Worm (Caenorhabditis elegans) whole organism, young adult: Measurements from ENCODE around the gene Y51B9A.5.

Experiments
- B0035.1 ChIP-seq: sonication (generic microtip); optimal IDR thresholded peaks from 2 replicates; lab custom pipeline; 2016; ENCODE audit warnings: missing genetic modification characterization, mild to moderate bottlenecking, missing compliant biosample characterization, missing genotype, missing genetic modification reagents
- B0261.1 ChIP-seq: sonication (generic microtip); optimal IDR thresholded peaks from 2 replicates; lab custom pipeline; 2016; ENCODE audit warnings: mild to moderate bottlenecking, missing genetic modification characterization, moderate library complexity, missing compliant biosample characterization
- B0336.3 ChIP-seq: fragments of 200-800 bp; sonication (Bioruptor generic); IDR thresholded peaks from 2 replicates; pipeline ENCODE4 v1.3.6; 2022; ENCODE audit warnings: missing genetic modification characterization, missing compliant biosample characterization
- F10E7.11 ChIP-seq: sonication (generic microtip); optimal IDR thresholded peaks from 2 replicates; lab custom pipeline; 2017; ENCODE audit warnings: mild to moderate bottlenecking, missing genetic modification characterization, moderate library complexity, missing compliant biosample characterization
- F33H1.4 ChIP-seq: fragments of 200-800 bp; sonication (Bioruptor generic); IDR thresholded peaks from 2 replicates; pipeline ENCODE4 v1.3.6; 2022; ENCODE audit warnings: missing genetic modification reagents, missing genetic modification characterization, missing compliant biosample characterization
- F52B5.7 ChIP-seq: sonication (generic microtip); optimal IDR thresholded peaks from 2 replicates; lab custom pipeline; 2016; ENCODE audit warnings: mild to moderate bottlenecking, missing genetic modification characterization, missing compliant biosample characterization
- K11D2.4 ChIP-seq: fragments of 200-800 bp; sonication (Bioruptor generic); IDR thresholded peaks from 2 replicates; pipeline ENCODE4 v1.3.6; 2022; ENCODE audit warnings: missing genetic modification reagents, missing genetic modification characterization, missing compliant biosample characterization
- K12H6.12 ChIP-seq: fragments of 200-800 bp; sonication (Bioruptor generic); optimal IDR thresholded peaks from 2 replicates; lab custom pipeline; 2018; ENCODE audit warnings: mild to moderate bottlenecking, missing genetic modification characterization, missing compliant biosample characterization
- Y79H2A.3 ChIP-seq: fragments of 200-800 bp; sonication (Bioruptor generic); conservative IDR thresholded peaks from 2 replicates; pipeline ENCODE4 v1.3.6; 2022; ENCODE audit warnings: missing genetic modification reagents, missing genetic modification characterization, missing compliant biosample characterization
- ZK185.1 ChIP-seq: sonication (generic microtip); optimal IDR thresholded peaks from 2 replicates; lab custom pipeline; 2016; ENCODE audit warnings: mild to moderate bottlenecking, missing genetic modification characterization, missing compliant biosample characterization; ENCODE audit not compliant: poor library complexity, severe bottlenecking
- ama-1 ChIP-seq, 3 experiments: fragments of 150-350 bp in 1 of 3; sonication (generic microtip) in 2 of 3; optimal IDR thresholded peaks; 2 replicates each; lab custom pipeline; 2014 to 2018; ENCODE audit warnings: missing biosample characterization in 2 of 3, missing genetic modification characterization in 2 of 3, missing genetic modification reagents in 2 of 3
- atf-7 ChIP-seq: sonication (generic microtip); optimal IDR thresholded peaks from 2 replicates; lab custom pipeline; 2017; ENCODE audit warnings: mild to moderate bottlenecking, missing genetic modification characterization, missing compliant biosample characterization
- cebp-2 ChIP-seq: fragments of 200-800 bp; sonication (Bioruptor generic); IDR thresholded peaks from 2 replicates; pipeline ENCODE4 v1.3.6; 2022; ENCODE audit warnings: missing genetic modification characterization, missing compliant biosample characterization
- ceh-79 ChIP-seq: sonication (generic microtip); optimal IDR thresholded peaks from 2 replicates; lab custom pipeline; 2017; ENCODE audit warnings: mild to moderate bottlenecking, missing genetic modification characterization, missing compliant biosample characterization
- egrh-3 ChIP-seq: fragments of 200-800 bp; sonication (Bioruptor generic); IDR thresholded peaks from 2 replicates; pipeline ENCODE4 v1.3.6; 2022; ENCODE audit warnings: missing genetic modification reagents, missing genetic modification characterization, missing compliant biosample characterization
- ekl-4 ChIP-seq: fragments of 200-800 bp; sonication (Bioruptor generic); IDR thresholded peaks from 2 replicates; pipeline ENCODE4 v1.3.6; 2022; ENCODE audit warnings: missing genetic modification reagents, missing genetic modification characterization, missing compliant biosample characterization
- hlh-12 ChIP-seq: sonication (generic microtip); optimal IDR thresholded peaks from 2 replicates; lab custom pipeline; 2016; ENCODE audit warnings: missing genetic modification characterization, missing compliant biosample characterization
- hmg-20 ChIP-seq: fragments of 200-800 bp; sonication (Bioruptor generic); IDR thresholded peaks from 2 replicates; pipeline ENCODE4 v1.3.6; 2022; ENCODE audit warnings: missing genetic modification reagents, missing genetic modification characterization, missing compliant biosample characterization
- hrde-1 ChIP-seq: sonication (generic microtip); optimal IDR thresholded peaks from 2 replicates; lab custom pipeline; 2016; ENCODE audit warnings: missing genetic modification characterization, mild to moderate bottlenecking, missing compliant biosample characterization, moderate library complexity, missing genotype, missing genetic modification reagents, borderline replicate concordance
- lag-1 ChIP-seq: fragments of 200-800 bp; sonication (Bioruptor generic); IDR thresholded peaks from 2 replicates; pipeline ENCODE4 v1.3.6; 2022; ENCODE audit warnings: missing genetic modification reagents, missing genetic modification characterization, missing compliant biosample characterization
- lin-26 ChIP-seq: fragments of 200-800 bp; sonication (Bioruptor generic); IDR thresholded peaks from 2 replicates; pipeline ENCODE4 v1.3.6; 2022; ENCODE audit warnings: missing genetic modification reagents, missing genetic modification characterization, missing compliant biosample characterization
- lin-35 ChIP-seq, 3 experiments: fragments of 150-350 bp in 2 of 3; sonication (generic microtip) in 1 of 3; optimal IDR thresholded peaks; 2 replicates each; lab custom pipeline; 2014 to 2018; ENCODE audit warnings: missing biosample characterization in 3 of 3, missing genetic modification characterization in 3 of 3, missing genetic modification reagents in 3 of 3
- mel-28 ChIP-seq: sonication (generic microtip); optimal IDR thresholded peaks from 2 replicates; lab custom pipeline; 2016; ENCODE audit warnings: borderline replicate concordance, mild to moderate bottlenecking, missing genetic modification characterization, missing compliant biosample characterization
- mes-4 ChIP-seq: sonication (generic microtip); optimal IDR thresholded peaks from 2 replicates; lab custom pipeline; 2016; ENCODE audit warnings: missing genotype, missing genetic modification characterization, missing compliant biosample characterization
- nhr-80 ChIP-seq: sonication (generic microtip); optimal IDR thresholded peaks from 2 replicates; lab custom pipeline; 2016; ENCODE audit warnings: missing genetic modification characterization, missing compliant biosample characterization
- rcor-1 ChIP-seq: fragments of 200-800 bp; sonication (Bioruptor generic); IDR thresholded peaks from 2 replicates; pipeline ENCODE4 v1.3.6; 2022; ENCODE audit warnings: missing genetic modification reagents, missing genetic modification characterization, missing compliant biosample characterization
- rpc-1 ChIP-seq, 2 experiments: fragments of 150-350 bp in 1 of 2; sonication (generic microtip) in 1 of 2; optimal IDR thresholded peaks; 2 replicates each; lab custom pipeline; 2014 to 2018; ENCODE audit warnings: missing biosample characterization in 1 of 2, missing genetic modification characterization in 1 of 2, missing genetic modification reagents in 1 of 2, missing genotype in 1 of 2
- sdz-38 ChIP-seq: sonication (generic microtip); optimal IDR thresholded peaks from 2 replicates; lab custom pipeline; 2016; ENCODE audit warnings: missing genotype, missing genetic modification characterization, missing compliant biosample characterization
- sea-2 ChIP-seq: fragments of 200-800 bp; sonication (Bioruptor generic); IDR thresholded peaks from 2 replicates; pipeline ENCODE4 v1.3.6; 2022; ENCODE audit warnings: missing genetic modification characterization, missing compliant biosample characterization
- snpc-1.1 ChIP-seq: sonication (generic microtip); optimal IDR thresholded peaks from 2 replicates; lab custom pipeline; 2017; ENCODE audit warnings: missing genetic modification characterization, mild to moderate bottlenecking, missing compliant biosample characterization, antibody characterized with exemption, moderate library complexity, missing genotype, missing genetic modification reagents; ENCODE audit not compliant: insufficient read depth
- tlf-1 ChIP-seq: fragments of 200-800 bp; sonication (Bioruptor generic); optimal IDR thresholded peaks from 2 replicates; lab custom pipeline; 2018; ENCODE audit warnings: mild to moderate bottlenecking, missing genetic modification characterization, missing compliant biosample characterization
- unc-62 ChIP-seq: fragments of 150-350 bp; optimal IDR thresholded peaks from 2 replicates; lab custom pipeline; 2014; ENCODE audit warnings: missing biosample characterization, missing genetic modification reagents, missing genetic modification characterization
- ztf-25 ChIP-seq: fragments of 200-800 bp; sonication (Bioruptor generic); IDR thresholded peaks from 2 replicates; pipeline ENCODE4 v1.3.6; 2022; ENCODE audit warnings: missing genetic modification reagents, missing genetic modification characterization, missing compliant biosample characterization
- ztf-28 ChIP-seq: fragments of 200-800 bp; sonication (Bioruptor generic); IDR thresholded peaks from 2 replicates; pipeline ENCODE4 v1.3.6; 2022; ENCODE audit warnings: missing genetic modification reagents, missing genetic modification characterization, missing compliant biosample characterization
- ztf-3 ChIP-seq: fragments of 200-800 bp; sonication (Bioruptor generic); optimal IDR thresholded peaks from 2 replicates; lab custom pipeline; 2018; ENCODE audit warnings: mild to moderate bottlenecking, missing genetic modification characterization, missing compliant biosample characterization
- ztf-6 ChIP-seq: fragments of 200-800 bp; sonication (Bioruptor generic); IDR thresholded peaks from 2 replicates; pipeline ENCODE4 v1.3.6; 2022; ENCODE audit warnings: missing genetic modification reagents, missing genetic modification characterization, missing compliant biosample characterization

Gene Y51B9A.5

ce11 chrII:9418065-9418567 is 14.2 kb downstream of the Y51B9A.5 start, which contains the start of the genes M176.4 and M176.16:
M176.4 (plus strand) TSS chrII:9418365.
M176.16 (plus strand) TSS chrII:9418517.
- no peak for TF ChIP-seq tlf-1 (GFP tag; lab: Kevin White, UChicago)
- TF ChIP-seq nhr-80 (tag; lab: Kevin White, UChicago), result peak; percentile 53

- peak; percentile 28 for TF ChIP-seq nhr-80 (tag; lab: Kevin White, UChicago)
- no peak for TF ChIP-seq hlh-12 (tag; lab: Kevin White, UChicago)
Measured at ce11 chrII:9418843-9419532, 15.0 kb downstream of the Y51B9A.5 start.

ce11 chrII:9421969-9422368 is 18.0 kb downstream of the Y51B9A.5 start, which contains the start of gene M176.11:
M176.11 (plus strand) TSS chrII:9422269.
- TF ChIP-seq ZK185.1 (tag; lab: Kevin White, UChicago) (no peak), rcor-1 (GFP tag; lab: Robert Waterston, UW) (no peak), ztf-6 (GFP tag; lab: Robert Waterston, UW) (no peak), lin-35 (GFP tag; optimal IDR thresholded peaks at IDR 0.05; lab: Kevin White, UChicago) (no peak), ztf-3 (GFP tag; lab: Kevin White, UChicago) (no peak), hrde-1 (tag; lab: Kevin White, UChicago) (no peak), tlf-1 (GFP tag; lab: Kevin White, UChicago) (no peak), Y79H2A.3 (no peak), rpc-1 (optimal IDR thresholded peaks at IDR 0.05; lab: Kevin White, UChicago) (no peak), rpc-1 (tag; optimal IDR thresholded peaks at IDR 0.05; lab: Kevin White, UChicago) (no peak), K11D2.4 (GFP tag; lab: Robert Waterston, UW) (no peak), F52B5.7 (tag; lab: Kevin White, UChicago) (no peak), sea-2 (GFP tag; lab: Robert Waterston, UW) (no peak), nhr-80 (tag; lab: Kevin White, UChicago) (no peak), mel-28 (no peak)

ce11 chrII:9426076-9426475 is 22.1 kb downstream of the Y51B9A.5 start, which contains the start of gene M176.10:
M176.10 (minus strand) TSS chrII:9426176.
- TF ChIP-seq Y79H2A.3 (no peak), atf-7 (tag; lab: Kevin White, UChicago) (no peak), egrh-3 (no peak), F10E7.11 (tag; lab: Kevin White, UChicago) (no peak), F33H1.4 (GFP tag; lab: Robert Waterston, UW) (no peak), rcor-1 (GFP tag; lab: Robert Waterston, UW) (no peak), B0336.3 (no peak), B0261.1 (no peak), ama-1 (optimal IDR thresholded peaks at IDR 0.05; lab: Kevin White, UChicago) (no peak), ama-1 (GFP tag; optimal IDR thresholded peaks at IDR 0.05; lab: Kevin White, UChicago) (no peak), unc-62 (GFP tag; lab: Kevin White, UChicago) (no peak), ztf-25 (GFP tag; lab: Robert Waterston, UW) (no peak), ztf-3 (GFP tag; lab: Kevin White, UChicago) (no peak), snpc-1.1 (tag; lab: Kevin White, UChicago) (no peak)

- no peak for TF ChIP-seq ceh-79 (tag; lab: Kevin White, UChicago)
- TF ChIP-seq sdz-38 (tag; lab: Kevin White, UChicago), result no peak
- no peak for TF ChIP-seq lag-1 (GFP tag; lab: Robert Waterston, UW)
- TF ChIP-seq hmg-20 (GFP tag; lab: Robert Waterston, UW), result no peak
- TF ChIP-seq snpc-1.1 (tag; lab: Kevin White, UChicago), result no peak
- TF ChIP-seq lin-26 (GFP tag; lab: Robert Waterston, UW), result no peak
- TF ChIP-seq B0035.1, result no peak
- no peak for TF ChIP-seq ztf-28
- no peak for TF ChIP-seq F52B5.7 (tag; lab: Kevin White, UChicago)
- no peak for TF ChIP-seq K12H6.12
- TF ChIP-seq cebp-2, result no peak
- TF ChIP-seq mes-4 (tag; lab: Kevin White, UChicago), result no peak
- no peak for TF ChIP-seq hlh-12 (tag; lab: Kevin White, UChicago)
- no peak for TF ChIP-seq ekl-4
- TF ChIP-seq, all 124 proteins: peak for 0
Measured at ce11 chrII:9427644-9428043, 23.7 kb downstream of the Y51B9A.5 start, which contains the start of gene M176.5. M176.5 (minus strand) TSS chrII:9427744.
